Worm (Caenorhabditis elegans): ENCODE results near the gene ugt-42.

DNA sequence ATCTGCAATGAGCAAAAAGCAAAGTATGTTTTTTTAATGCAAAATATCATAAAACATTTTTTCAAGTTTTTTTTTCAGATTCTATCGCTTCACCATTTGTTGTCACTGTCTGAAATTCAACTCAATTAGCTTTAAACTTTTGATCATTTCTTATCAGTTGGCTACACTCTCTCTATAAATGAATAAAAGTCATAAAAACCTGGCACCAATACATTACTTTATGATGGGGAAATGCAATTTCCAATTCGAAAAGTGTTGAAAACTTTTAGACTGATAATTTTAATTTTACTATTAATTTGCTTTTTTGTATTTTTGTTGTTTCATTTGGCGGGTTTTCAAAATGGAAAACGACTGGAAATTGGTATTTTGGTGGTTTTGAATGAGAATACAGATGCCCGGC lies 36.9 kb downstream of the ugt-42 start, which contains the start of gene F31F4.1:
- TF ChIP-seq ama-1 (optimal IDR thresholded peaks at IDR 0.05) (no peak), unc-62 (GFP tag; optimal IDR thresholded peaks at IDR 0.05) (no peak), snpc-4 (tag; optimal IDR thresholded peaks at IDR 0.05) (no peak), elt-3 (tag; optimal IDR thresholded peaks at IDR 0.05) (no peak), blmp-1 (tag; optimal IDR thresholded peaks at IDR 0.05) (no peak), ceh-90 (tag; optimal IDR thresholded peaks at IDR 0.05) (no peak), lin-13 (GFP tag; optimal IDR thresholded peaks at IDR 0.05) (no peak)

Measured in whole organism, L1 larva.